Worm (Caenorhabditis elegans) whole organism, L4 larva: ENCODE data around the gene T02G5.7.

Experiments
- D1046.2 ChIP-seq: fragments of 200-800 bp; sonication (Bioruptor generic); IDR thresholded peaks from 2 replicates; pipeline ENCODE4 v1.3.6; 2022; ENCODE audit warnings: missing genetic modification characterization, missing compliant biosample characterization
- F26F4.8 ChIP-seq: fragments of 200-800 bp; sonication (Bioruptor generic); conservative IDR thresholded peaks from 2 replicates; pipeline ENCODE4 v1.3.6; 2022; ENCODE audit warnings: missing genetic modification characterization, missing compliant biosample characterization
- F37D6.2 ChIP-seq: sonication (generic microtip); optimal IDR thresholded peaks from 2 replicates; lab custom pipeline; 2016; ENCODE audit warnings: mild to moderate bottlenecking, missing genetic modification characterization, missing compliant biosample characterization
- F49E8.2 ChIP-seq: sonication (generic microtip); optimal IDR thresholded peaks from 2 replicates; lab custom pipeline; 2016; ENCODE audit warnings: missing compliant biosample characterization, mild to moderate bottlenecking, missing genetic modification characterization, borderline replicate concordance
- R02D3.7 ChIP-seq: fragments of 150-350 bp; sonication (generic microtip); optimal IDR thresholded peaks from 3 replicates; lab custom pipeline; 2014; ENCODE audit warnings: missing biosample characterization, missing genetic modification characterization
- T20F7.1 ChIP-seq: fragments of 200-800 bp; sonication (Bioruptor generic); optimal IDR thresholded peaks from 2 replicates; lab custom pipeline; 2018; ENCODE audit warnings: mild to moderate bottlenecking, missing genetic modification characterization, missing compliant biosample characterization
- Y48G9A.11 ChIP-seq: fragments of 200-800 bp; sonication (Bioruptor generic); IDR thresholded peaks from 2 replicates; pipeline ENCODE4 v1.3.6; 2022; ENCODE audit warnings: missing genetic modification reagents, missing genetic modification characterization, missing compliant biosample characterization
- ZK337.2 ChIP-seq: fragments of 200-800 bp; sonication (Bioruptor generic); IDR thresholded peaks from 2 replicates; pipeline ENCODE4 v1.3.6; 2022; ENCODE audit warnings: missing genetic modification reagents, missing genetic modification characterization, missing compliant biosample characterization
- ZK546.5 ChIP-seq, 2 experiments: sonication (generic microtip); optimal IDR thresholded peaks; 2 replicates each; lab custom pipeline; 2017; ENCODE audit warnings: missing biosample characterization in 2 of 2, missing genetic modification characterization in 2 of 2
- aha-1 ChIP-seq: fragments of 150-350 bp; peaks from one replicate; lab custom pipeline; 2014; ENCODE audit warnings: missing biosample characterization, missing genetic modification characterization
- ama-1 ChIP-seq: fragments of 150-350 bp; optimal IDR thresholded peaks from 2 replicates; lab custom pipeline; 2014; ENCODE audit warnings: inconsistent platforms, mixed read lengths
- ceh-28 ChIP-seq: fragments of 150-350 bp; optimal IDR thresholded peaks from 2 replicates; lab custom pipeline; 2014; ENCODE audit warnings: missing biosample characterization, missing genetic modification reagents, missing genetic modification characterization
- ceh-32 ChIP-seq: sonication (generic microtip); optimal IDR thresholded peaks from 2 replicates; lab custom pipeline; 2016; ENCODE audit warnings: mild to moderate bottlenecking, missing genetic modification characterization, missing compliant biosample characterization; ENCODE audit not compliant: poor library complexity
- ceh-62 ChIP-seq: sonication (generic microtip); optimal IDR thresholded peaks from 2 replicates; lab custom pipeline; 2017; ENCODE audit warnings: missing biosample characterization, missing genetic modification characterization
- cey-2 ChIP-seq: sonication (generic microtip); optimal IDR thresholded peaks from 3 replicates; lab custom pipeline; 2017; ENCODE audit warnings: missing genetic modification characterization, mild to moderate bottlenecking, missing compliant biosample characterization, antibody characterized with exemption, borderline replicate concordance; ENCODE audit not compliant: insufficient read depth
- ctbp-1 ChIP-seq: fragments of 200-800 bp; sonication (Bioruptor generic); IDR thresholded peaks from 2 replicates; pipeline ENCODE4 v1.3.6; 2022; ENCODE audit warnings: missing genetic modification reagents, missing genetic modification characterization, missing compliant biosample characterization
- daf-8 ChIP-seq: fragments of 200-800 bp; sonication (Bioruptor generic); IDR thresholded peaks from 2 replicates; pipeline ENCODE4 v1.3.6; 2022; ENCODE audit warnings: missing genetic modification characterization, missing compliant biosample characterization
- dpl-1 ChIP-seq: fragments of 150-350 bp; optimal IDR thresholded peaks from 2 replicates; lab custom pipeline; 2014; ENCODE audit warnings: missing biosample characterization, missing genetic modification reagents, missing genetic modification characterization
- duxl-1 ChIP-seq: sonication (generic microtip); optimal IDR thresholded peaks from 2 replicates; lab custom pipeline; 2016; ENCODE audit warnings: mild to moderate bottlenecking, missing genetic modification characterization, moderate library complexity, missing compliant biosample characterization; ENCODE audit not compliant: poor library complexity
- dve-1 ChIP-seq: sonication (generic microtip); optimal IDR thresholded peaks from 2 replicates; lab custom pipeline; 2017; ENCODE audit warnings: antibody characterized with exemption, mild to moderate bottlenecking, missing genetic modification characterization, missing compliant biosample characterization; ENCODE audit not compliant: insufficient read depth
- egl-43 ChIP-seq: fragments of 200-800 bp; sonication (Bioruptor generic); IDR thresholded peaks from 2 replicates; pipeline ENCODE4 v1.3.6; 2022; ENCODE audit warnings: missing genetic modification reagents, missing genetic modification characterization, missing compliant biosample characterization
- fkh-10 ChIP-seq: fragments of 150-350 bp; optimal IDR thresholded peaks from 2 replicates; lab custom pipeline; 2014; ENCODE audit warnings: missing biosample characterization, missing genetic modification reagents, missing genetic modification characterization
- fos-1 ChIP-seq: fragments of 150-350 bp; optimal IDR thresholded peaks from 2 replicates; lab custom pipeline; 2014; ENCODE audit warnings: missing biosample characterization, missing genetic modification characterization
- gei-8 ChIP-seq: fragments of 200-800 bp; sonication (Bioruptor generic); optimal IDR thresholded peaks from 2 replicates; lab custom pipeline; 2018; ENCODE audit warnings: mild to moderate bottlenecking, missing genetic modification characterization, missing compliant biosample characterization
- hlh-11 ChIP-seq: fragments of 200-800 bp; sonication (Bioruptor generic); optimal IDR thresholded peaks from 2 replicates; lab custom pipeline; 2018; ENCODE audit warnings: mild to moderate bottlenecking, missing genetic modification characterization, missing compliant biosample characterization
- hlh-30 ChIP-seq: sonication (generic microtip); optimal IDR thresholded peaks from 2 replicates; lab custom pipeline; 2017; ENCODE audit warnings: antibody characterized with exemption, mild to moderate bottlenecking, missing genetic modification characterization, missing compliant biosample characterization; ENCODE audit not compliant: insufficient read depth
- jun-1 ChIP-seq: fragments of 150-350 bp; optimal IDR thresholded peaks from 2 replicates; lab custom pipeline; 2014; ENCODE audit warnings: missing biosample characterization, missing genetic modification reagents, missing genetic modification characterization
- lin-38 ChIP-seq: fragments of 200-800 bp; sonication (Bioruptor generic); IDR thresholded peaks from 2 replicates; pipeline ENCODE4 v1.3.6; 2022; ENCODE audit warnings: missing genetic modification reagents, missing genetic modification characterization, missing compliant biosample characterization
- lir-3 ChIP-seq: sonication (generic microtip); optimal IDR thresholded peaks from 2 replicates; lab custom pipeline; 2016; ENCODE audit warnings: mild to moderate bottlenecking, missing genetic modification characterization, missing compliant biosample characterization
- madf-9 ChIP-seq: fragments of 200-800 bp; sonication (Bioruptor generic); conservative IDR thresholded peaks from 2 replicates; pipeline ENCODE4 v1.3.6; 2022; ENCODE audit warnings: missing genetic modification reagents, missing genetic modification characterization, missing compliant biosample characterization
- mes-2 ChIP-seq: sonication (generic microtip); optimal IDR thresholded peaks from 2 replicates; lab custom pipeline; 2016; ENCODE audit warnings: missing genotype, mild to moderate bottlenecking, missing genetic modification characterization, missing compliant biosample characterization; ENCODE audit not compliant: poor library complexity, severe bottlenecking
- mxl-3 ChIP-seq: fragments of 200-800 bp; sonication (Bioruptor generic); optimal IDR thresholded peaks from 2 replicates; lab custom pipeline; 2018; ENCODE audit warnings: mild to moderate bottlenecking, missing genetic modification characterization, missing compliant biosample characterization
- nhr-25 ChIP-seq: sonication (generic microtip); optimal IDR thresholded peaks from 2 replicates; lab custom pipeline; 2017; ENCODE audit warnings: missing genetic modification characterization, mild to moderate bottlenecking, missing compliant biosample characterization, antibody characterized with exemption, moderate library complexity, borderline replicate concordance; ENCODE audit not compliant: insufficient read depth
- nhr-6 ChIP-seq: fragments of 150-350 bp; optimal IDR thresholded peaks from 2 replicates; lab custom pipeline; 2014; ENCODE audit warnings: missing biosample characterization, missing genetic modification characterization
- pqm-1 ChIP-seq: sonication (generic microtip); optimal IDR thresholded peaks from 2 replicates; lab custom pipeline; 2017; ENCODE audit warnings: missing biosample characterization, missing genetic modification characterization
- set-16 ChIP-seq: fragments of 200-800 bp; sonication (Bioruptor generic); IDR thresholded peaks from 2 replicates; pipeline ENCODE4 v1.3.6; 2022; ENCODE audit warnings: missing genetic modification reagents, missing genetic modification characterization, missing compliant biosample characterization
- skn-1 ChIP-seq: fragments of 150-350 bp; optimal IDR thresholded peaks from 2 replicates; lab custom pipeline; 2014; ENCODE audit warnings: missing biosample characterization, missing genetic modification characterization
- spr-3 ChIP-seq: fragments of 200-800 bp; sonication (Bioruptor generic); optimal IDR thresholded peaks from 2 replicates; lab custom pipeline; 2018; ENCODE audit warnings: mild to moderate bottlenecking, missing genetic modification characterization, missing compliant biosample characterization
- unc-39 ChIP-seq: sonication (generic microtip); optimal IDR thresholded peaks from 2 replicates; lab custom pipeline; 2017; ENCODE audit warnings: missing biosample characterization, missing genetic modification characterization
- unc-62 ChIP-seq, 3 experiments: fragments of 150-350 bp in 1 of 3; sonication (generic microtip); optimal IDR thresholded peaks in 2 of 3; peaks in 1 of 3; 1 replicate in 1 of 3; 2 replicates in 2 of 3; lab custom pipeline; 2014 to 2017; ENCODE audit warnings: missing biosample characterization in 3 of 3, missing genetic modification characterization in 3 of 3, missing genetic modification reagents in 3 of 3, missing genotype in 1 of 3
- vab-7 ChIP-seq: fragments of 200-800 bp; sonication (Bioruptor generic); IDR thresholded peaks from 2 replicates; pipeline ENCODE4 v1.3.6; 2022; ENCODE audit warnings: missing genetic modification reagents, missing genetic modification characterization, missing compliant biosample characterization
- zag-1 ChIP-seq: fragments of 150-350 bp; optimal IDR thresholded peaks from 2 replicates; lab custom pipeline; 2014; ENCODE audit warnings: missing biosample characterization, missing genetic modification characterization
- zip-11 ChIP-seq: fragments of 200-800 bp; sonication (Bioruptor generic); IDR thresholded peaks from 2 replicates; pipeline ENCODE4 v1.3.6; 2022; ENCODE audit warnings: missing genetic modification characterization, missing compliant biosample characterization
- ztf-11 ChIP-seq: fragments of 150-350 bp; optimal IDR thresholded peaks from 2 replicates; lab custom pipeline; 2014; ENCODE audit warnings: missing biosample characterization, missing genetic modification characterization

Gene T02G5.7

DNA sequence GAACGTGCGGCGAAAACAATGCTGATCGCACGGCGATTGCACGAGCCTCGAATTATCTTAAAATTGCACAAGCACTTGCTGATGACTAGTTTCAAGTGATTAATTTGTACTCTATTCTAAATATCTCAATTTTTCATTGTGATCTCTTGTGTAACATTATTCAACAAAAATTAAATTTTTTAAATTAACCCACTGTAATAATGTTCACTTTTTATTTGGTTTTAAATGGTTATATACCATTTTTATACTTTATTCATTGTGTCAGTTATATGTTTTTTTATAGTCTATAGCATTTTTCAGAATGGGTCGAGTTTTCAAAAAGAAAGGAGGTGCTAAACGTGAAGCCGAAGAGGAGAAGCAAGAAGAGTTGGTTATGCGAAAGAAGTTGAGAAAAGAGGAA lies 21.8 kb upstream of the T02G5.7 start, which contains the start of gene ZK1127.4:
TSS of gene ZK1127.4 (plus strand) at position 301 of the 400 bp plus-strand sequence.
- TF ChIP-seq ceh-28 (tag; lab: Kevin White, UChicago): no peak
- no peak for TF ChIP-seq nhr-25
- TF ChIP-seq ceh-62 (tag; lab: Kevin White, UChicago): no peak
- no peak for TF ChIP-seq daf-8 (GFP tag; lab: Robert Waterston, UW)

DNA sequence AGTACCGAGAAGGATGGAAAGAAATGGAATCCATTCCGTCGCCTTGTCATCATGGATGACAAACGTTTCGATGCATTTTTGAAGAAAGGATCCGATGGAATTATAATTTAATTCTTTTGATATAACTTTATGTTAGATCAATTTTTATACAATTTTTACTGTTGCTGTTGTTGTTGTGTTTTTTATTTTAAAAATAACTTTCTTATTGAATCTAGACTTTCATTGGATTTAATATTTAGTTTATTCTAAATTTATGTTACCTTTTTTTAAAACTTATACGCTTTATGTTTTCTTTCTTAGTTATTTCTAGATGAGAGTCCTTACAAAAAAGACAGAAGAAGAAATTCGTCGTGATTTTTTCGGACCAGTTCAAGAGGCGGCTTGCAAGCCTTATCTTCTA lies 20.4 kb upstream of the T02G5.7 start, which contains the start of gene ZK1127.3:
TSS of gene ZK1127.3 (plus strand) at position 301 of the 400 bp plus-strand sequence.
- TF ChIP-seq zip-11: no peak
- TF ChIP-seq T20F7.1 (GFP tag; lab: Kevin White, UChicago): no peak
- TF ChIP-seq cey-2 (tag; lab: Kevin White, UChicago): no peak
- no peak for TF ChIP-seq madf-9 (GFP tag; lab: Robert Waterston, UW)
- no peak for TF ChIP-seq skn-1 (tag; lab: Kevin White, UChicago)

DNA sequence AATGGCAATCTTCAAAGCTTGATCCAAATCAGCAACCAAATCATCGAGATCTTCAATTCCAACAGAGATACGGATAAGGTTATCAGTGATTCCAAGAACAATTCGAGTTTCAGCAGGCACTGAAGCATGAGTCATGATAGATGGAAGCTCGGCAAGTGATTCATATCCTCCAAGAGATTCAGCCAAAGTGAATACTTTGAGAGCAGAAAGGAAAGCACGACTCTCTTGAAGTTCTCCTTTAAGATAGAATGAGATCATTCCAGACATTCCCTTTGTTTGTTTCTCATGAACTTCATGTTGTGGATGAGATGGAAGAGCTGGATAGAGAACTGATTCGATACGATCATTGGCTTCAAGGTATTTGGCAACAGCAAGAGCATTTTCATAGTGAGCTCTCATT lies 19.1 kb upstream of the T02G5.7 start:
- TF ChIP-seq lin-38 (GFP tag; lab: Robert Waterston, UW): peak; percentile 14; the same call in 1 of the 2 replicates
- no peak for TF ChIP-seq aha-1 (tag; lab: Kevin White, UChicago)
- peak in 1 of 2 experiments; percentile 98 for TF ChIP-seq unc-62 (GFP tag; optimal IDR thresholded peaks at IDR 0.05 in 1 of 2; lab: Kevin White, UChicago)
- TF ChIP-seq unc-62 (tag; optimal IDR thresholded peaks at IDR 0.05; lab: Kevin White, UChicago): no peak
- no peak for TF ChIP-seq egl-43 (GFP tag; lab: Robert Waterston, UW)

DNA sequence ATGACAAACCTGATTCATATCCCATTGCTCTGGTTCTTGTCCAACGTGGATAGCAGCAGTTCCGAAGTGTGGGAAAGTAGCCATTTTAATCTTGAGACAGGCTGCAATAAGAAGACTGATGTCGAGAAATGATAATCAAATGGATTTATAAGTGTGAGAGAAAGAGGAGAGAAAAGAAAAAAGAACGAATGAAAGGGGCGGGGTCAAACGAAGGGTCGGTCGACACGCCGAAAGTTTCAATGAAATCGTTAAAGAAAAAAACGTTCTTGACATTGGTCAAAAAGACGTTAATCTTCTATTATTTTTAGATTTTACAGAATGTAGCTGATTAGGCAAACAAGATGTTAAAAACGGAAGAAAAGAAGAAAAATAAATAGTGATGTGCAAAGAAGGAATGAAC lies 17.6 kb upstream of the T02G5.7 start, which contains the start of gene cth-2:
TSS of gene cth-2 (minus strand) at position 101 of the 400 bp plus-strand sequence.
- TF ChIP-seq duxl-1 (tag; lab: Kevin White, UChicago) (no peak), dve-1 (tag; lab: Kevin White, UChicago) (peak; percentile 32), F37D6.2 (no peak), mes-2 (tag; lab: Kevin White, UChicago) (no peak), ztf-11 (no peak), D1046.2 (GFP tag; lab: Robert Waterston, UW) (no peak), hlh-30 (tag; lab: Kevin White, UChicago) (no peak), nhr-25 (peak; percentile 24), lir-3 (tag; lab: Kevin White, UChicago) (no peak), hlh-11 (no peak), lin-38 (GFP tag; lab: Robert Waterston, UW) (no peak), ctbp-1 (GFP tag; lab: Robert Waterston, UW) (no peak), pqm-1 (tag; lab: Kevin White, UChicago) (no peak), nhr-6 (tag; lab: Kevin White, UChicago) (no peak), Y48G9A.11 (GFP tag; lab: Robert Waterston, UW) (no peak), spr-3 (GFP tag; lab: Kevin White, UChicago) (no peak), skn-1 (tag; lab: Kevin White, UChicago) (no peak), ZK337.2 (GFP tag; lab: Robert Waterston, UW) (no peak), egl-43 (GFP tag; lab: Robert Waterston, UW) (no peak), zag-1 (tag; lab: Kevin White, UChicago) (no peak), ceh-32 (tag; lab: Kevin White, UChicago) (no peak), fos-1 (tag; lab: Kevin White, UChicago) (no peak), fkh-10 (GFP tag; lab: Kevin White, UChicago) (no peak), ZK546.5 (tag; optimal IDR thresholded peaks at IDR 0.05; lab: Kevin White, UChicago) (no peak), mxl-3 (GFP tag; lab: Kevin White, UChicago) (peak; percentile 17), set-16 (GFP tag; lab: Robert Waterston, UW) (no peak), unc-39 (tag; lab: Kevin White, UChicago) (no peak), F49E8.2 (tag; lab: Kevin White, UChicago) (no peak), R02D3.7 (tag; lab: Kevin White, UChicago) (no peak), F26F4.8 (no peak), vab-7 (GFP tag; lab: Robert Waterston, UW) (no peak), dpl-1 (no peak), ama-1 (lab: Kevin White, UChicago) (peak; percentile 19), gei-8 (GFP tag; lab: Kevin White, UChicago) (no peak), T20F7.1 (GFP tag; lab: Kevin White, UChicago) (no peak), jun-1 (no peak)
